Fruit fly (Drosophila melanogaster) whole organism, pupa: ENCODE measurements around the gene CG17186.

Experiments
- CG10348 ChIP-seq: fragments of 200-800 bp; sonication (Bioruptor generic); IDR thresholded peaks from 2 replicates; pipeline ENCODE4 v1.3.6; 2022; ENCODE audit warnings: missing biosample characterization, missing genetic modification characterization
- CG12605 ChIP-seq: fragments of 200-800 bp; sonication (Bioruptor generic); IDR thresholded peaks from 2 replicates; pipeline ENCODE4 v1.3.6; 2022; ENCODE audit warnings: missing biosample characterization, missing genetic modification characterization
- CG13204 ChIP-seq: fragments of 200-800 bp; sonication (Bioruptor generic); optimal IDR thresholded peaks from 2 replicates; lab custom pipeline; 2018; ENCODE audit warnings: missing biosample characterization, mild to moderate bottlenecking, missing genetic modification characterization, moderate library complexity
- CG14655 ChIP-seq: fragments of 200-800 bp; sonication (Bioruptor generic); optimal IDR thresholded peaks from 3 replicates; lab custom pipeline; 2017; ENCODE audit warnings: mild to moderate bottlenecking, missing biosample characterization, missing genetic modification reagents, missing genetic modification characterization
- CG15710 ChIP-seq: fragments of 200-800 bp; sonication (Bioruptor generic); optimal IDR thresholded peaks from 2 replicates; lab custom pipeline; 2018; ENCODE audit warnings: missing biosample characterization, mild to moderate bottlenecking, missing genetic modification characterization, moderate library complexity
- CG17806 ChIP-seq: fragments of 200-800 bp; sonication (Bioruptor generic); optimal IDR thresholded peaks from 2 replicates; lab custom pipeline; 2018; ENCODE audit warnings: missing biosample characterization, mild to moderate bottlenecking, missing genetic modification characterization, moderate library complexity
- CG32121 ChIP-seq: fragments of 200-800 bp; sonication (Bioruptor generic); IDR thresholded peaks from 2 replicates; pipeline ENCODE4 v1.3.6; 2022; ENCODE audit warnings: missing biosample characterization, missing genetic modification characterization
- CG34367 ChIP-seq: fragments of 200-800 bp; sonication (Bioruptor generic); optimal IDR thresholded peaks from 2 replicates; lab custom pipeline; 2018; ENCODE audit warnings: missing biosample characterization, mild to moderate bottlenecking, missing genetic modification characterization
- CG4496 ChIP-seq: fragments of 200-800 bp; sonication (Bioruptor generic); IDR thresholded peaks from 3 replicates; pipeline ENCODE4 v1.3.6; 2022; ENCODE audit warnings: missing biosample characterization, missing genetic modification characterization
- CG8159 ChIP-seq: fragments of 200-800 bp; sonication (Bioruptor generic); optimal IDR thresholded peaks from 3 replicates; lab custom pipeline; 2018; ENCODE audit warnings: missing biosample characterization, mild to moderate bottlenecking, missing genetic modification characterization, moderate library complexity
- CG8301 ChIP-seq: fragments of 200-800 bp; sonication (Bioruptor generic); optimal IDR thresholded peaks from 2 replicates; lab custom pipeline; 2018; ENCODE audit warnings: missing biosample characterization, mild to moderate bottlenecking, missing genetic modification characterization
- CG9948 ChIP-seq: fragments of 200-800 bp; sonication (Bioruptor generic); optimal IDR thresholded peaks from 2 replicates; lab custom pipeline; 2018; ENCODE audit warnings: missing biosample characterization, mild to moderate bottlenecking, missing genetic modification characterization, moderate library complexity
- D1 ChIP-seq: fragments of 200-800 bp; sonication (Bioruptor generic); optimal IDR thresholded peaks from 2 replicates; lab custom pipeline; 2018; ENCODE audit warnings: missing biosample characterization, mild to moderate bottlenecking, missing genetic modification characterization, moderate library complexity
- EcR ChIP-seq: fragments of 200-800 bp; sonication (Bioruptor generic); optimal IDR thresholded peaks from 3 replicates; lab custom pipeline; 2019; ENCODE audit warnings: missing biosample characterization, missing genetic modification characterization, mild to moderate bottlenecking, moderate library complexity, missing genetic modification reagents
- Ets98B ChIP-seq: fragments of 200-800 bp; sonication (Bioruptor generic); IDR thresholded peaks from 2 replicates; pipeline ENCODE4 v1.3.6; 2022; ENCODE audit warnings: missing biosample characterization, missing genetic modification characterization
- Pif1A ChIP-seq: fragments of 200-800 bp; sonication (Bioruptor generic); optimal IDR thresholded peaks from 3 replicates; lab custom pipeline; 2016; ENCODE audit warnings: missing biosample characterization, missing genetic modification characterization
- Pif1B ChIP-seq: fragments of 200-800 bp; sonication (Bioruptor generic); optimal IDR thresholded peaks from 3 replicates; lab custom pipeline; 2016; ENCODE audit warnings: missing biosample characterization, missing genetic modification characterization
- Snoo ChIP-seq: fragments of 200-800 bp; sonication (Bioruptor generic); optimal IDR thresholded peaks from 3 replicates; lab custom pipeline; 2017; ENCODE audit warnings: missing biosample characterization, mild to moderate bottlenecking, missing genetic modification characterization, inconsistent platforms
- fd96Ca ChIP-seq: fragments of 200-800 bp; sonication (Bioruptor generic); IDR thresholded peaks from 3 replicates; pipeline ENCODE4 v1.3.6; 2022; ENCODE audit warnings: missing biosample characterization, missing genetic modification characterization
- gl ChIP-seq: fragments of 200-800 bp; sonication (Bioruptor generic); optimal IDR thresholded peaks from 2 replicates; lab custom pipeline; 2018; ENCODE audit warnings: missing biosample characterization, mild to moderate bottlenecking, missing genetic modification characterization
- rn ChIP-seq: fragments of 200-800 bp; sonication (Bioruptor generic); IDR thresholded peaks from 2 replicates; pipeline ENCODE4 v1.3.6; 2022; ENCODE audit warnings: missing biosample characterization, missing genetic modification characterization

Gene CG17186

dm6 chr3R:19834982-19835381 is 42.3 kb downstream of the CG17186 start:
- TF ChIP-seq fd96Ca (GFP tag; lab: Robert Waterston, UW) (no peak), rn (GFP tag; lab: Robert Waterston, UW) (no peak), Pif1B (GFP tag; lab: Kevin White, UChicago) (no peak), CG10348 (GFP tag; lab: Robert Waterston, UW) (no peak), CG15710 (tag; lab: Kevin White, UChicago) (no peak), Snoo (tag; lab: Kevin White, UChicago) (no peak)

- no peak for TF ChIP-seq CG13204 (GFP tag; lab: Kevin White, UChicago)
- TF ChIP-seq Snoo (tag; lab: Kevin White, UChicago) = no peak
- no peak for TF ChIP-seq EcR
- no peak for TF ChIP-seq CG8159 (tag; lab: Kevin White, UChicago)
- no peak for TF ChIP-seq Ets98B
- no peak for TF ChIP-seq CG15710 (tag; lab: Kevin White, UChicago)
- no peak for TF ChIP-seq CG4496 (GFP tag; lab: Robert Waterston, UW)
- TF ChIP-seq fd96Ca (GFP tag; lab: Robert Waterston, UW) = no peak
- no peak for TF ChIP-seq CG34367
- TF ChIP-seq rn (GFP tag; lab: Robert Waterston, UW) = no peak
- no peak for TF ChIP-seq D1
- TF ChIP-seq CG14655 (GFP tag; lab: Kevin White, UChicago) = no peak
- TF ChIP-seq gl (tag; lab: Kevin White, UChicago) = no peak
- no peak for TF ChIP-seq CG10348 (GFP tag; lab: Robert Waterston, UW)
Measured at dm6 chr3R:19833963-19834362, 43.4 kb downstream of the CG17186 start.

- TF ChIP-seq CG4496 (GFP tag; lab: Robert Waterston, UW) (peak; percentile 79), CG14655 (GFP tag; lab: Kevin White, UChicago) (peak; percentile 34), CG15710 (tag; lab: Kevin White, UChicago) (no peak), CG12605 (GFP tag; lab: Robert Waterston, UW) (peak; percentile 42; the same call in 1 of the 2 replicates), Ets98B (peak; percentile 65; the same call in 1 of the 2 replicates), fd96Ca (GFP tag; lab: Robert Waterston, UW) (peak; percentile 45; the same call in 1 of the 3 replicates), CG32121 (GFP tag; lab: Robert Waterston, UW) (peak; percentile 85), rn (GFP tag; lab: Robert Waterston, UW) (no peak)
Measured at dm6 chr3R:19833546-19833945, 43.8 kb downstream of the CG17186 start.

dm6 chr3R:19830973-19831372 is 46.3 kb downstream of the CG17186 start:
- TF ChIP-seq EcR (no peak), CG14655 (GFP tag; lab: Kevin White, UChicago) (no peak), CG8301 (no peak), CG13204 (GFP tag; lab: Kevin White, UChicago) (no peak), gl (tag; lab: Kevin White, UChicago) (no peak), CG8159 (tag; lab: Kevin White, UChicago) (no peak), Pif1B (GFP tag; lab: Kevin White, UChicago) (no peak), CG15710 (tag; lab: Kevin White, UChicago) (no peak), CG9948 (tag; lab: Kevin White, UChicago) (no peak), CG4496 (GFP tag; lab: Robert Waterston, UW) (no peak), Pif1A (no peak), CG12605 (GFP tag; lab: Robert Waterston, UW) (no peak)

- no peak for TF ChIP-seq CG8301
- TF ChIP-seq CG4496 (GFP tag; lab: Robert Waterston, UW) = no peak
- TF ChIP-seq CG32121 (GFP tag; lab: Robert Waterston, UW) = no peak
- no peak for TF ChIP-seq Pif1A
- TF ChIP-seq Ets98B = no peak
- no peak for TF ChIP-seq CG10348 (GFP tag; lab: Robert Waterston, UW)
- TF ChIP-seq CG13204 (GFP tag; lab: Kevin White, UChicago) = no peak
- no peak for TF ChIP-seq fd96Ca (GFP tag; lab: Robert Waterston, UW)
- TF ChIP-seq Pif1B (GFP tag; lab: Kevin White, UChicago) = no peak
- no peak for TF ChIP-seq CG34367
- no peak for TF ChIP-seq gl (tag; lab: Kevin White, UChicago)
- no peak for TF ChIP-seq CG8159 (tag; lab: Kevin White, UChicago)
- TF ChIP-seq D1 = no peak
- TF ChIP-seq rn (GFP tag; lab: Robert Waterston, UW) = no peak
- no peak for TF ChIP-seq CG17806 (tag; lab: Kevin White, UChicago)
- TF ChIP-seq CG12605 (GFP tag; lab: Robert Waterston, UW) = no peak
- TF ChIP-seq EcR = no peak
- no peak for TF ChIP-seq CG15710 (tag; lab: Kevin White, UChicago)
- no peak for TF ChIP-seq Snoo (tag; lab: Kevin White, UChicago)
Measured at dm6 chr3R:19826806-19827328, 50.4 kb downstream of the CG17186 start.

dm6 chr3R:19826355-19826754 is 51.0 kb downstream of the CG17186 start:
- no peak for TF ChIP-seq CG13204 (GFP tag; lab: Kevin White, UChicago)
- TF ChIP-seq D1 = no peak
- no peak for TF ChIP-seq Ets98B
- TF ChIP-seq, all 21 proteins: peak for 0
